Worm (Caenorhabditis elegans): Measurements from ENCODE around the gene F52H3.6.

ce11 chrII:10051485-10051884 lies 23.3 kb upstream of the F52H3.6 start:
- TF ChIP-seq fkh-10 (GFP tag; optimal IDR thresholded peaks at IDR 0.05): no peak
- no peak for TF ChIP-seq pqm-1 (tag; optimal IDR thresholded peaks at IDR 0.05)
- TF ChIP-seq nhr-76 (tag; optimal IDR thresholded peaks at IDR 0.05): no peak
- TF ChIP-seq ets-5 (GFP tag; IDR thresholded peaks at IDR 0.05): no peak
- TF ChIP-seq C16A3.4 (tag; optimal IDR thresholded peaks at IDR 0.05): no peak
- no peak for TF ChIP-seq nhr-237 (tag; optimal IDR thresholded peaks at IDR 0.05)
- TF ChIP-seq nhr-71 (tag; optimal IDR thresholded peaks at IDR 0.05): no peak
- TF ChIP-seq snpc-4 (tag; optimal IDR thresholded peaks at IDR 0.05): no peak
- TF ChIP-seq ama-1 (optimal IDR thresholded peaks at IDR 0.05): no peak
- no peak for TF ChIP-seq snu-23 (GFP tag; optimal IDR thresholded peaks at IDR 0.05)
- TF ChIP-seq ces-1 (GFP tag; optimal IDR thresholded peaks at IDR 0.05): no peak
